Fruit fly (Drosophila melanogaster): ENCODE measurements around the gene Pomp.

- TF ChIP-seq CG13775 (GFP tag; optimal IDR thresholded peaks at IDR 0.05) (no peak), nmo (GFP tag; optimal IDR thresholded peaks at IDR 0.05) (no peak), Rx (GFP tag; IDR thresholded peaks at IDR 0.05) (no peak), Fer2 (tag; optimal IDR thresholded peaks at IDR 0.05) (no peak), Nf-YA (GFP tag; IDR thresholded peaks at IDR 0.05) (no peak), bcd (GFP tag; optimal IDR thresholded peaks at IDR 0.05) (no peak), CG17912 (GFP tag; optimal IDR thresholded peaks at IDR 0.05) (no peak), Stat92E (GFP tag; optimal IDR thresholded peaks at IDR 0.05) (no peak), HLH54F (GFP tag; optimal IDR thresholded peaks at IDR 0.05) (no peak), CG6813 (GFP tag; optimal IDR thresholded peaks at IDR 0.05) (no peak)
These were observed 28.7 kb downstream of the Pomp start, which contains the start of gene CG33322 for dm6 chr2L:20816140-20816539.
